Fruit fly (Drosophila melanogaster) S2 (cell line): ENCODE results near the gene AP-1mu.

Experiments used
- CG8478 ChIP-seq: fragments of >200 bp; optimal IDR thresholded peaks from 2 replicates; lab custom pipeline; 2018
- CTCF ChIP-seq, 2 experiments: fragments of >200 bp; optimal IDR thresholded peaks; 2 replicates each; lab custom pipeline; 2018

AP-1mu gene

dm6 chr3R:9570114-9570513 lies 10.8 kb upstream of the AP-1mu start, which contains the start of gene CG16790:
CG16790 (minus strand) TSS chr3R:9570214.
- TF ChIP-seq CG8478 (lab: Kevin White, UChicago) (no peak), CTCF (optimal IDR thresholded peaks at IDR 0.05; lab: Kevin White, UChicago) (no peak)

dm6 chr3R:9565895-9566294 lies 6.6 kb upstream of the AP-1mu start, which contains the start of gene CG16789:
CG16789 (plus strand) TSS chr3R:9566195.
- no peak for TF ChIP-seq CTCF (optimal IDR thresholded peaks at IDR 0.05; lab: Kevin White, UChicago)
- TF ChIP-seq CG8478 (lab: Kevin White, UChicago), result no peak

- TF ChIP-seq CG8478 (lab: Kevin White, UChicago) (no peak), CTCF (optimal IDR thresholded peaks at IDR 0.05; lab: Kevin White, UChicago) (peak in 1 of 2 experiments; percentile 13)
Measured at dm6 chr3R:9563240-9563992, 4.1 kb upstream of the AP-1mu start, which contains the start of the genes CG9393 and Vps45. CG9393 (minus strand) TSS chr3R:9563673. Vps45 (plus strand) TSS chr3R:9563924.

- TF ChIP-seq CG8478 (lab: Kevin White, UChicago) (no peak), CTCF (optimal IDR thresholded peaks at IDR 0.05; lab: Kevin White, UChicago) (no peak)
Measured at dm6 chr3R:9561121-9561520, 1.8 kb upstream of the AP-1mu start.

dm6 chr3R:9555334-9555974 lies 3.9 kb downstream of the AP-1mu start, which contains the start of the genes CG9386 and BckdhA:
CG9386 (minus strand) TSS chr3R:9555408.
BckdhA (plus strand) TSS chr3R:9555785.
- no peak for TF ChIP-seq CTCF (optimal IDR thresholded peaks at IDR 0.05; lab: Kevin White, UChicago)
- no peak for TF ChIP-seq CG8478 (lab: Kevin White, UChicago)

dm6 chr3R:9551659-9552435 lies 7.5 kb downstream of the AP-1mu start, which contains the start of the genes mura and RnpS1:
mura (minus strand) TSS chr3R:9551806.
RnpS1 (plus strand) TSS chr3R:9552034.
- no peak for TF ChIP-seq CG8478 (lab: Kevin White, UChicago)
- TF ChIP-seq CTCF (optimal IDR thresholded peaks at IDR 0.05; lab: Kevin White, UChicago), result no peak

- TF ChIP-seq CG8478 (lab: Kevin White, UChicago) (no peak), CTCF (optimal IDR thresholded peaks at IDR 0.05; lab: Kevin White, UChicago) (no peak)
Measured at dm6 chr3R:9551013-9551658, 8.2 kb downstream of the AP-1mu start.

dm6 chr3R:9550265-9551012 lies 8.9 kb downstream of the AP-1mu start:
- TF ChIP-seq CG8478 (lab: Kevin White, UChicago) (no peak), CTCF (optimal IDR thresholded peaks at IDR 0.05; lab: Kevin White, UChicago) (no peak)

dm6 chr3R:9548769-9549168 lies 10.6 kb downstream of the AP-1mu start:
- TF ChIP-seq CTCF (optimal IDR thresholded peaks at IDR 0.05; lab: Kevin White, UChicago), result no peak
- TF ChIP-seq CG8478 (lab: Kevin White, UChicago), result no peak

dm6 chr3R:9546808-9547381 lies 12.4 kb downstream of the AP-1mu start:
- TF ChIP-seq CTCF (optimal IDR thresholded peaks at IDR 0.05; lab: Kevin White, UChicago), result no peak
- no peak for TF ChIP-seq CG8478 (lab: Kevin White, UChicago)

- TF ChIP-seq CG8478 (lab: Kevin White, UChicago), result no peak
- no peak for TF ChIP-seq CTCF (optimal IDR thresholded peaks at IDR 0.05; lab: Kevin White, UChicago)
Measured at dm6 chr3R:9543495-9544180, 15.7 kb downstream of the AP-1mu start.

- TF ChIP-seq CTCF (optimal IDR thresholded peaks at IDR 0.05; lab: Kevin White, UChicago) (no peak), CG8478 (lab: Kevin White, UChicago) (no peak)
Measured at dm6 chr3R:9534595-9535217, 24.6 kb downstream of the AP-1mu start.
